Fruit fly (Drosophila melanogaster): ENCODE measurements around the gene CG4461.

The CG4461 gene

DNA sequence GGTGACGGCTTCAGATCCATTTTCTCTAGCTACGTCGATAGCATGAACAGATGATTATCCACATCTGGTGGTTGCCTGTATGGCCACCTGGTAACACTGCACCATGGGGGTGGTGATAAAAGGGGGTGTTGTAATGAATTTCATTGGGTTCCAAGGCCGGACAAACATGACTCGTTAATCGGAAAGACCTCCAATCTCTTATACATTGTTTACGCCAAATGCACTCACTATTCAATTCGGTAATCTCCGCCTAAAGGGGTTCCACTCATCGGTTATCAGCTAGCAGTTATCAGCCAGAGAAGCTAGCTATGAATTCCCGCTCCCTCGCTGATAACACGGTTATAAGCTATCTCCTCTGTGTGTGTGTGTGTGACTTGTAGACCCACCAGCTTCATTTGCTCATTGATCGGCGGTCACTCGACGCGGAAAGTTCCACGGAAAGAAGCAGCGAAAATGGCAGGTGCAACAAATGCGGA, 15.0 kb upstream of the CG4461 start, which contains the start of gene Pdxk:
Gene Pdxk, plus strand, starts transcription at position 100 of the 476 bp plus-strand sequence.
- peak; percentile 77 for TF ChIP-seq noc (tag; optimal IDR thresholded peaks at IDR 0.05)

DNA sequence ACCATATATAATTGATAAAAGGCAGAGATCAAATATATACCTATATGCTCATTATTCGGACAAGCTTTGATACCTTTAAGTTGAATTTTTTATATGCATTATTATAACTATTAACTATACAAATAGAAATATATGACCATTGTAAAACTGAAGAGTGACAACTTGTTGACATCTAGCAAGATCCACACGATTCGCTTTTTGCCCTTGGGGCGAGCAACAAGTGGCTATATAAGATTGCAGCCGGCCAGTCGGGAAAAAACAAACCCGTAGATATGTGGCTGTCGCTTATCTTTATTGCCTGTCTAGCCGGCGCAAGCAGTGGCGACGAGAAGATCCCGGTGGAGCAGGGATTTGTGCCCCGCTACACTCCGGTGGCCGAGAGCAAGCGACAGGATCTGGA, 13.3 kb upstream of the CG4461 start, which contains the start of gene CG34456:
Gene CG34456, plus strand, starts transcription at position 215 of the 400 bp plus-strand sequence.
- TF ChIP-seq noc (tag; optimal IDR thresholded peaks at IDR 0.05): peak; percentile 60

DNA sequence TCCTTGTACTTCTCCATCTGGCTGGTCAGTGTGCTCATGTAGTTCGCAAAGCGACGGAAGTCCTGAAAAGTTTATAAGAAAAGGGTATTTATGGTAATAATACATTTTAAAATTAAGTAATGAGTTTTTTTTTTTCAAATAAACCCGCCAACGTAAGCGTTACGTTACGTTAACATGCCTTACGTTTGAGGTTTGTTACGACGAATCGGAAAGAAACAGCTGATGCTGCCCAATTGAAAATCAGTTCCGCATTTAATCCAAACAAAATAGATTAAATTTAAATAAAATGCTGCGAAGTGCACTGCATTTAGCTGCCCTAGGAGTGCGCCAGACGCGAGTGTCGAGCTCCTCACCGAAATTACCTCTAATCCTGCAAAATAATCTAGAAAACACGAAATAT, 11.1 kb upstream of the CG4461 start, which contains the start of gene mRRF1:
Gene mRRF1, plus strand, starts transcription at position 220 of the 400 bp plus-strand sequence.
- TF ChIP-seq noc (tag; optimal IDR thresholded peaks at IDR 0.05): no peak

DNA sequence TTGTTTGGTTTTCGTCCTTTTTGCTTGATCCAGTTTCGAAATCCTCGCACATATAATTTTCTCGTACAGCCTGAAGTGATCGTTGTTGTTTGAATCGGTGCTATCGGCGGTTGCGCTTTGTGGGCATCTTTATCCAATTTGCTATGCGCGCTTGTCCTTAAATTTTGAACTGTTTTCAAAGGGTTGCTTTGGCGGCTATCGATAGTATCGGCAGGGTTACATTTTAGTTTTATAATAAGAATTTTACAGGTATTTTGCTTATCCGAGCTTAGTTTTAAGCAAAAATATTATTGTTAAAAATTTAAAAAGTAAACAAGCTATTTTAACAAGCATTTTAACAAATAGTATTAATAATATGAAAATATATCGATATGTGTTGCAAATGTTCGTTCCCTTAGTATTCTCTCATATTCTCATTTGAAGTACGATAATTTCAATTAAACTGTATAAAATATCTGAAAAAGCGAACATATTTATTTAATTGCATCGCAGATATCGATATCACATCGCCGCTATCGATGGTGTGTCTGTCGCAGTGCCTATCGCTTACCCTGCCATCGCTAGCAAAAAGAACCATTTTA, 8.3 kb upstream of the CG4461 start, which contains the start of the genes Klp67A and CG4452:
Gene Klp67A, minus strand, starts transcription at position 197 of the 581 bp plus-strand sequence.
Gene CG4452, plus strand, starts transcription at position 528 of the 581 bp plus-strand sequence.
- TF ChIP-seq noc (tag; optimal IDR thresholded peaks at IDR 0.05): peak; percentile 13

DNA sequence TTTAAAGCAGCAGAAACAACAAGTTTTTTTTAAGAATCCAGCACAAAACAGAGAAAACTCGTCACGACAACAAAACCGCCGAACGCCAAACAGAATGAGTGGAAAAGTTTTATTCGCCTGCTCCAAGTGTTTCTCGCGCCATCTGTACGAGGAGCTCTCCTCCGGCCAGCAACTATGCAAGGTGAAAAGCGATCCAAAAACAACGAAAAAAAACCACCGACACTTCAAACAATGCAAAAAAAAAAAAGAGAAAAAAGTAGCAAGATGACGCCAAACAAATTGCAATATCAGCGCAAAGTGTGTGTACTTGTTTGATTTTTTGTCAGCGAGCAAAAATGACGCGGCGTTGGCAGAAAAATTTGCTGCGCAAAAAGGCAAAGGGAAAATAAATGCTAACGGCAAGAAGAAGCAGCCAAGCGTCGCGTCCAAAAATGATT, 7.8 kb upstream of the CG4461 start:
- TF ChIP-seq noc (tag; optimal IDR thresholded peaks at IDR 0.05): no peak

DNA sequence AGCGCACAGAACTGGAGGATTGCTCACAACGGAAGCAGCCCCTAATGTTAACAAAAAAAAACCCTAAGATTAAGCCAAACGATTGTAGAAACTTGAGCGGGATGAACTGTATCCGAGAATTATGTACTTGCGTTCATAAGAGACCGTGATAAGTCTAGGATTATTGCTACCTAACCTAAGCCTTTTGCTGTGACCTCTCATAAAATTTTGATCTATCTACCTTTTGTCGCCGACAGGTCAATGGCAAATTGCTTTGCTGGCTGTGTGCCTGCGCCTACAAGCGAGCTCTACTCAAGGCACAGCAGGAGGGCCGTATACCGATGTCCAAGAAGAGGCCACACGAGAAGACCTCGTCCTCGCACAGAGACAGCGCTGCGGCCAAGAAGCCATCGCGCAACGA, 6.6 kb upstream of the CG4461 start:
- no peak for TF ChIP-seq noc (tag; optimal IDR thresholded peaks at IDR 0.05)

DNA sequence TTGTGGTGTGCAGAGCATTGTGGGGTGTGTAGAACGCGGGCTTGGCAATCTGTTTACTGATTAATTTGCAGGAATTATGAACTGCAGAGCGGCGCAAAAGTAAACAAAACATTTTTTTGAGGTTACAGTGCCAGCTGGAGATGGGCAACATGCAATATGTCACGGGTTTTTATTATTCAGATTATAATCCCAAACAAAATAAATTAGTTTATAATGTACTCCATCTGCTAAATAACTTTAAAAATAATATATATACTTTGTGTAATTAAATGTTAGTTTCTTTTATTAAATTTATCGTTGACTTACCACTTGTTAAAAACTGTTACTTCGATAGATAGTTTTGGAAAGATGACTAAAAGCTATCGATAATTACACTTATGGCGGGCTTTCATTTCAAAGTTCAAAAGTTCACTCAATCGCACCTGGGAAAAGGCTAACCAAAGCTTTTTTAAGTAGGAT, 4.3 kb upstream of the CG4461 start, which contains the start of gene Fdx1:
Gene Fdx1, minus strand, starts transcription at position 332 of the 459 bp plus-strand sequence.
- TF ChIP-seq noc (tag; optimal IDR thresholded peaks at IDR 0.05): peak; percentile 30

DNA sequence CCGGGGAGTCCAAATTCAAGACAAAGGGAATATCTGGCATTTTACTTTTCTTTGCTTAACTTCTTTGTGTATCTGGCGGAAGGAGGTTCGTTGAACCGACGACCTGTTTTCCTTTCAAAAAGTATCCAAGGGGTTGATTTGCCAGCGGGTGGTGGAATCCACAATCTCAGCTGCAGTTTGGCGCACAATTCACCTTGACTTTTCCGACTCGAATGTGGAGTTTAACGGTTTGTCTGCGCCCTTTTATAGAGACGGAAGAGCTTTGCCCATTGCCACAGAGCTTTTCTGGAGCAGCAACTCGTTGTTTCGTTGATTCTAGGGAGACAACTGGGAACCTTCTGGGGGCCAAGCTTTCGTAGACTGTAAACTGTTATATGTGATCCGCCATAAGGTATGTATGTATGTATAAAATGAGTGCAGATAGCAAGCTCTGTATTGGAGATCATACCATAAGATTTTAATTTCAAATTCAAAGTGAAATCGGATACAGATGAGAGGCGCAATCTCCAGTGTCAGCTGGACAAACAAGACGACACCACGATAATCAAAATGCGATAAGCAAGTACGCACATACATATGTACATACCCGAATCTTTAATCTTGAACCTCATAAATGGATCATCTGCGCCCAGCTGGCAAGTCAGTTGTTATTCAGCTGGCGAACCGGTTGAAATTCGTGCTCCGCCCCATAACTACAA, 2.8 kb upstream of the CG4461 start, which contains the start of the genes Hsp67Bc, CG4456 and Hsp22:
Gene Hsp67Bc, minus strand, starts transcription at position 220 of the 698 bp plus-strand sequence.
Gene CG4456, plus strand, starts transcription at position 445 of the 698 bp plus-strand sequence.
Gene Hsp22, plus strand, starts transcription at position 654 of the 698 bp plus-strand sequence.
- TF ChIP-seq noc (tag; optimal IDR thresholded peaks at IDR 0.05): peak; percentile 5

DNA sequence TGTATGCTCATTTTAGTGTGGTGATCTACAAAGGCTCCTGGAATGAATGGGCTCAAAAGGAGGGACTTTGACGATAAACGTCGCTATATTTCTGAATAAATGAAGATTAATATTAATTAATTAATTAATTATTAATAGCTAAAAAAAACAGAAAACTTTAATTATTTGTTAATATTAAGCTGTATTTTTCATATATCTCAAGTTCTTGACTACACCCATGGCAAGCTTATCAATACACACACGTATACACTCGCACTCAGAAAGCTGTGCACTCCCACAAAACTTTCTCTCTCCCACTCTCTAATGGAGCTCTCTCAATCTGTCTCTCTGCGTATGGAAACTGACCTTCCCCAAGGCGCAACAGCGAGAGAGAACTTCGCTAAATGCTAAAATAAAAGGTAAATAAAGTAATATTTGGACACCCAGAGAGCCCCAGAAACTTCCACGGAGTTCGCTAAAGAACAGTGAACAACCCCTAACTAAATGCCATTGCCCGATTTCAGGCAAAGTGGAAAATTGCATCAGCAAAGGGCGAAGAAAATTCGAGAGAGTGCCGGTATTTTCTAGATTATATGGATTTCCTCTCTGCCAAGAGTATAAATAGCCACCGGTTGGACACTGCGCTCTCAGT, 1.7 kb upstream of the CG4461 start:
- peak; percentile 83 for TF ChIP-seq noc (tag; optimal IDR thresholded peaks at IDR 0.05)

DNA sequence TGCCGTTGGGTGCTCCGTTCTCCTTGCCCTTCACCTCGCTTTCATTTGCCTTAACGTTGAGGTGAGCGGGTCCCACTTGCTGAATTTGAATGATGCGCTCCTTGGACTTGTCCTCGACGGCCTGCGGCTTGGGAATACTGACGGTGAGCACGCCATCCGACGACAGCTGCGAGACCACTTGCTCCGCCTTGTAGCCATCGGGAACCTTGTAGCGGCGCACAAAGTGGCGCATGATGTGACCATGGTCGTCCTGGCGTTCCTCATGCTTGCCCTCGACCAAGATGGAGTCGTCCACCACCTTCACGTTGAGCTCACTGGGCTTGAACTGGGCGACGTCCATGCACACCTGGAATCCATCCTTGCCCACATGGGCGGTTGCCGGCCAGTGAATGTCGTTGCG, 1.3 kb downstream of the CG4461 start:
- no peak for TF ChIP-seq noc (tag; optimal IDR thresholded peaks at IDR 0.05)

DNA sequence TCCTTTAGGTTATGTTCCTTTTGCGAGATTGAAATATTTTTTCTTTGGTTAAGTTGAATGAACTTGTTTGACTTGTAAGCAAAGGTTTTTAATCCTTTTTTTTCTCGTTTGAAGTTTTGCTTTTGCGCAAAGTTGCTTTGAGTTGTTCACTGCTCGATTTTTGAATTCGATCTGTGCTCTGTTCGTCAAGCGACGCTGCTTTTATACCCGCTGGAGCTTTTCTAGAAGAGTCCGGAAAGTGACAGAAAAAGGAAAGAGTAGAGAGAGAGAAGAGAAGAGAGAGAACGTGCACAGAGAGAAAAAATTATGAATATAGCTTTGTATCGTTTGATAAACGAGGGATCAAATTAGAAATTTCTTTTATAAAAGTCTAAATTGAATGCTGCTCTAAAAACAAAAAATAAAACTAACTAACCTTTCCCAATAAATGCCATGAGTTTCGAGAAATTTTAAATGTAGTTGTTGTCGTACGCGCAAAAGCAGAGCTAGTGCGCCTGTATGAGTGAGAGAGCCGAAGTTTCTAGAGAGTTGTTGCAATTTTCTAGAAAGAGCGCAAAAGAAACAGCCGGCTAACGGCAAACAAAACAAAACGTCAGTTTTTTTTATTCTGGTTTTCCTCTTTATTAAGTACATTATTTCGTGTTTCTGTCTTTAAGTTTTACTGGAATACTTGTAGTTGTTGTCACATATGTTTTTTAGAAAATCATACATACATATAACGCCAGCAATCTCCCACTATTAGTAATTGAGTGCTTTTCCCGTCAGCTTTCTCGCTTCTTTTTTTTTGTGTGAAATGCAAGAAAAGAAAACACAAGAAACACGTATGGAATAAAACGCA, 2.2 kb downstream of the CG4461 start, which contains the start of gene Hsp26:
Gene Hsp26, minus strand, starts transcription at position 230 of the 838 bp plus-strand sequence.
- peak; percentile 88 for TF ChIP-seq noc (tag; optimal IDR thresholded peaks at IDR 0.05)

DNA sequence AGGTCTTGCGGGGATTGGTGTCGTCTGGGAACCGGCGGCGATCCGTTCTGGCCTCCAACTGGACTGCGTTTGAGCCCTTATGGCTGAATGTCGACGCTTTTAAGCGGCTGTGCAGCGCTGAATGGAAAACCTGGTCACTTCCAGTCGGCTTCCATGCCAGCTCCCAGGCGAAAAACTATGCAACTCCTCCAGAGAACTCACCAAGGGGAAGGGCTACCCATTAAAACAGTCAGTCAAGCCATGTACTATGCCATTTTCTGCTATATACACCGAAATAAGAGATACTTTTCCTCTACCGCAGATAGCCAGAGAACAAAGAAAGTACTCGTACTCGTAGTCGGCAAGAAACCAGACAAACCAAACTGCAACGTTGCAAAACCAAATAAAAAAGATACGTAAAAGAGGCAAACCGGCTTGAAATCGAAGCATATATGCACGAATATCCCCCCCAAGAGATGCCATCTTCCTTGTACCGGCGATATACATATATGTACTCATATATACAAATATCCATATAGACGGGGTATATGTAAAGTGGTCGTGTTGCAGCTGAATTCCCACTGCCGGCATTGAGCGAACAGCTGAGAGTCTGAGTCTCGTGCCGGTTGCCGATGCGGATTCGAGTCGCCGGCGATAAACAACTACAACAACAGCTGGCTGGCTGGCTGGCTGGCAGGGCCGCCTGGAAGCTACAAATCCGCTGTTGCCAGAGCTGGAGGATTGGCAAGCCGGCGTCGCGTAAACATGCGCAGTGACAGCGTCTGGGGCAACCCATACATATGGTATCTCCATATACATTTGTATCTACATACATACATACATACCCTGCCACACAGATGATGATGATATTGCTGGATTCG, 4.5 kb downstream of the CG4461 start, which contains the start of gene Hsp67Ba:
Gene Hsp67Ba, minus strand, starts transcription at position 51 of the 860 bp plus-strand sequence.
- no peak for TF ChIP-seq noc (tag; optimal IDR thresholded peaks at IDR 0.05)

DNA sequence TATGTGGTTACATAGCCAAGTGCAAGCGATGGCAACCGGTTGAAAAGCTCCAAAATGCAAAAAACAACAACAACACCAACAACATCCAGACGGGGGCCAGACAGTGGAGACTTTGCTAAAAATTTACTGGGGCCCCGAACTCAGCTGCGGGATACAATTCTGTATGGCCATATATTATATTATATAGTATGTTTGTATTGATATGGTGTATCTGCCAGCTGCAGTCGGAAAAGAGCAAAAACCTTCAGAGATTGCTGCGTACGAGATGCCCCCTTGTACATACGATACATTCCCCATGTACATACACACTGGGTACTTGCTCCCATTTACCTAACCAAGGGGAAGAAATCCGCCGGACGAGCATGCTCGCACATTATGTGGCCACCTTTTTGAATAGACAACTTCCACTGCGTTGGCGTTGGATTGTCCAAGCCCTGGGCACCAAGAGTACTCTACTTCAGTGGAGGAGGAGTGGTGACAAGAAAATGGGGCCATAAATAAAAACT, 5.2 kb downstream of the CG4461 start:
- TF ChIP-seq noc (tag; optimal IDR thresholded peaks at IDR 0.05): no peak

DNA sequence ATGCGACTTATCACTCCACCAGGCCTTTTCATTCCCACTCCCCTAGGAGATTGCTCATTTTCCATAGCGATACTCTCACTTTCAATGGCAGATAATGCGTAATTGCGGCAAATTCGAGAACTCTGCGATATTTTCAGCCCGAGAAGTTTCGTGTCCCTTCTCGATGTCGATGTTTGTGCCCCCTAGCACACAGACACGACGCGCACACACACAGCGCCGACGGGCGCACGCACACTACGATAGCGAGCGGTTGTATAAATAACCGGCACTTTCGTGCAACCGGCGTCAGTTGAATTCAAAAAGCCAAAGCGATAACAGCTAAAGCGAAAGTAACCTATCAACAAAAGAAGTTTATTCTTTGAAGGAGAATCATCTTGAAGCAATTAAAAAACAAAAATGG, 6.4 kb downstream of the CG4461 start, which contains the start of gene Hsp23:
Gene Hsp23, plus strand, starts transcription at position 281 of the 400 bp plus-strand sequence.
- TF ChIP-seq noc (tag; optimal IDR thresholded peaks at IDR 0.05): no peak
